Worm (Caenorhabditis elegans) whole organism, mixed stage, embryonic: Measurements from ENCODE around the gene C33F10.11.
"Not testable (repeated sequence)": the region's sequence is repeated elsewhere in the genome, so short reads cannot be mapped to it uniquely, and the experiment has no call there.

ENCODE experiments used
- M03D4.4 ChIP-seq: sonication (generic microtip); optimal IDR thresholded peaks from 2 replicates; lab custom pipeline; 2017; ENCODE audit warnings: mild to moderate bottlenecking, missing genetic modification characterization, missing compliant biosample characterization
- bed-3 ChIP-seq: fragments of 200-800 bp; sonication (Bioruptor generic); optimal IDR thresholded peaks from 3 replicates; lab custom pipeline; 2018; ENCODE audit warnings: mild to moderate bottlenecking, missing genetic modification characterization, moderate library complexity, missing compliant biosample characterization
- ceh-83 ChIP-seq: fragments of 200-800 bp; sonication (Bioruptor generic); optimal IDR thresholded peaks from 2 replicates; lab custom pipeline; 2018; ENCODE audit warnings: mild to moderate bottlenecking, missing genetic modification characterization, missing compliant biosample characterization
- ces-1 ChIP-seq: fragments of 150-350 bp; optimal IDR thresholded peaks from 2 replicates; lab custom pipeline; 2014; ENCODE audit warnings: missing biosample characterization, missing genetic modification reagents, missing genetic modification characterization
- cnd-1 ChIP-seq: fragments of 200-800 bp; sonication (Bioruptor generic); optimal IDR thresholded peaks from 2 replicates; lab custom pipeline; 2018; ENCODE audit warnings: mild to moderate bottlenecking, missing genetic modification characterization, missing compliant biosample characterization
- drap-1 ChIP-seq: fragments of 200-800 bp; sonication (Bioruptor generic); optimal IDR thresholded peaks from 3 replicates; lab custom pipeline; 2018; ENCODE audit warnings: mild to moderate bottlenecking, missing genetic modification characterization, missing compliant biosample characterization
- elt-1 ChIP-seq: sonication (generic microtip); optimal IDR thresholded peaks from 2 replicates; lab custom pipeline; 2017; ENCODE audit warnings: missing genetic modification characterization, mild to moderate bottlenecking, missing compliant biosample characterization, antibody characterized with exemption, moderate library complexity, borderline replicate concordance; ENCODE audit not compliant: insufficient read depth
- ham-2 ChIP-seq: fragments of 200-800 bp; sonication (Bioruptor generic); optimal IDR thresholded peaks from 2 replicates; lab custom pipeline; 2018; ENCODE audit warnings: mild to moderate bottlenecking, missing genetic modification characterization, missing compliant biosample characterization
- hlh-1 ChIP-seq: fragments of 150-350 bp; optimal IDR thresholded peaks from 2 replicates; lab custom pipeline; 2014; ENCODE audit warnings: missing biosample characterization, missing genetic modification reagents, missing genetic modification characterization
- lin-13 ChIP-seq: fragments of 150-350 bp; optimal IDR thresholded peaks from 2 replicates; lab custom pipeline; 2014; ENCODE audit warnings: missing biosample characterization, missing genetic modification characterization
- lin-32 ChIP-seq: fragments of 200-800 bp; sonication (Bioruptor generic); optimal IDR thresholded peaks from 2 replicates; lab custom pipeline; 2018; ENCODE audit warnings: mild to moderate bottlenecking, missing genetic modification characterization, missing compliant biosample characterization
- lsy-2 ChIP-seq: fragments of 150-350 bp; optimal IDR thresholded peaks from 2 replicates; lab custom pipeline; 2014; ENCODE audit warnings: missing biosample characterization, missing genetic modification characterization
- mep-1 ChIP-seq: fragments of 150-350 bp; optimal IDR thresholded peaks from 2 replicates; lab custom pipeline; 2017; ENCODE audit warnings: missing biosample characterization, missing genetic modification reagents, missing genetic modification characterization, inconsistent platforms
- nhr-12 ChIP-seq: fragments of 150-350 bp; optimal IDR thresholded peaks from 2 replicates; lab custom pipeline; 2014; ENCODE audit warnings: missing biosample characterization, missing genetic modification characterization
- nhr-2 ChIP-seq: fragments of 150-350 bp; optimal IDR thresholded peaks from 2 replicates; lab custom pipeline; 2014; ENCODE audit warnings: missing biosample characterization, missing genetic modification characterization
- nhr-237 ChIP-seq: fragments of 150-350 bp; optimal IDR thresholded peaks from 2 replicates; lab custom pipeline; 2014; ENCODE audit warnings: missing biosample characterization, missing genetic modification characterization
- nhr-28 ChIP-seq: fragments of 150-350 bp; optimal IDR thresholded peaks from 2 replicates; lab custom pipeline; 2014; ENCODE audit warnings: missing biosample characterization, missing genetic modification characterization
- pha-4 ChIP-seq: fragments of 150-350 bp; optimal IDR thresholded peaks from 2 replicates; lab custom pipeline; 2018; ENCODE audit warnings: missing biosample characterization, missing genetic modification reagents, missing genetic modification characterization
- sem-2 ChIP-seq: fragments of 200-800 bp; sonication (Bioruptor generic); optimal IDR thresholded peaks from 2 replicates; lab custom pipeline; 2018; ENCODE audit warnings: mild to moderate bottlenecking, missing genetic modification characterization, missing compliant biosample characterization
- snpc-4 ChIP-seq: fragments of 150-350 bp; optimal IDR thresholded peaks from 2 replicates; lab custom pipeline; 2014; ENCODE audit warnings: missing biosample characterization, missing genetic modification characterization
- sptf-1 ChIP-seq: sonication (generic microtip); optimal IDR thresholded peaks from 2 replicates; lab custom pipeline; 2017; ENCODE audit warnings: mild to moderate bottlenecking, missing genetic modification characterization, moderate library complexity, missing compliant biosample characterization
- unc-120 ChIP-seq: sonication (generic microtip); optimal IDR thresholded peaks from 2 replicates; lab custom pipeline; 2017; ENCODE audit warnings: missing genetic modification characterization, missing compliant biosample characterization; ENCODE audit not compliant: poor library complexity, severe bottlenecking
- unc-62 ChIP-seq: fragments of 150-350 bp; optimal IDR thresholded peaks from 2 replicates; lab custom pipeline; 2014; ENCODE audit warnings: missing biosample characterization, missing genetic modification reagents, missing genetic modification characterization
- zip-8 ChIP-seq: fragments of 150-350 bp; optimal IDR thresholded peaks from 2 replicates; lab custom pipeline; 2014; ENCODE audit warnings: missing biosample characterization, missing genetic modification characterization
- ztf-11 ChIP-seq: fragments of 150-350 bp; optimal IDR thresholded peaks from 2 replicates; lab custom pipeline; 2014; ENCODE audit warnings: missing biosample characterization, missing genetic modification characterization

Gene C33F10.11

DNA sequence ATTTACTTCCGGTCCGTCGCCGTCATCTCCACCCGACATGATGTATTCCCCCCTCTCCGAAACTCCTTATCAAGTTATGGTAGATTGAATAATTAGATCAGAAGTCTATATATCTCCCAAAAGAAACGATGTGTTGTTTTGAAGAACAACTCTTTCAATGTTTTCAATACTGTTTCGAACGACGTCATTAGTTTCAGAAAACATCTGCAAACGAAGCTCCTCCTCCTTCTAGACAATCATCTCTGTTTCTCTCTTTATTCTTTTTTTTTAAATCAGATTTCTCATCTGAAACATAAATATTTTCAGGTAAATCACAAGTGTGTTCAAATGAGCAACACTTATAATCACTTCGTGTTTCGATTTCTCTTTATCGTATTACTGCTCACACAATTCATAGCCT, 15.2 kb upstream of the C33F10.11 start, which contains the start of gene T23B7.3:
Gene T23B7.3, plus strand, starts transcription at position 301 of the 400 bp plus-strand sequence.
- TF ChIP-seq hlh-1 (tag; lab: Kevin White, UChicago) (no peak), ces-1 (GFP tag; lab: Kevin White, UChicago) (peak; percentile 5)

ce11 chrII:4842143-4842658, 7.5 kb upstream of the C33F10.11 start, which contains the start of the genes T23B7.2 and nspd-4:
Gene T23B7.2, minus strand, starts transcription at chrII:4842243.
Gene nspd-4, plus strand, starts transcription at chrII:4842608.
- TF ChIP-seq ham-2; lin-13 (tag; lab: Kevin White, UChicago); nhr-2 (tag; lab: Kevin White, UChicago): not testable (repeated sequence)
- TF ChIP-seq, all 35 proteins: peak for 0; not testable (repeated sequence) for 35

DNA sequence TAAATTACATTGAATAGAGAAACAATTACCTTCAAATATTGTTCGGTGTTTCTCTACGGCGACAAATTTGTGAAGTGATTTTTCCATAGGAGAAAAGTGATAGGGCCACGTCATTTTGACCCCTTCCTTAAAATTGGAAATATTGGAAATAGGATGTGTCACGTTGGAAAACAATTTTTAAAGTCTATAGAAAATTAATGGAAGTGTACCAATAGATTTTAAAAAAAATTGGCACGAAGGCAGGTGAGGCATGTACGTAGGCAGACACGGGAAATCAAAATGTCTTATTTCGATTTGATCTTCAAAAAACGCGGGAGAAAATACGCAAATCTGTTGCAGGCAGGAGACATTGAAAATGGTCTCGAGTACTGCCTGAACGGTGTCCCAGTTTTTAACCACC, 3.0 kb upstream of the C33F10.11 start, which contains the start of gene C33F10.12:
Gene C33F10.12, minus strand, starts transcription at position 101 of the 400 bp plus-strand sequence.
- no peak for TF ChIP-seq hlh-1 (tag; lab: Kevin White, UChicago)
- TF ChIP-seq ceh-83: no peak
- TF ChIP-seq pha-4 (tag; lab: Kevin White, UChicago): no peak
- TF ChIP-seq cnd-1: no peak
- TF ChIP-seq ztf-11 (tag; lab: Kevin White, UChicago): no peak
- TF ChIP-seq lin-32: no peak
- TF ChIP-seq nhr-237 (tag; lab: Kevin White, UChicago): no peak
- no peak for TF ChIP-seq ham-2
- TF ChIP-seq unc-62 (GFP tag; lab: Kevin White, UChicago): no peak
- no peak for TF ChIP-seq nhr-28 (tag; lab: Kevin White, UChicago)
- no peak for TF ChIP-seq M03D4.4 (tag; lab: Kevin White, UChicago)
- no peak for TF ChIP-seq sem-2
- no peak for TF ChIP-seq elt-1 (tag; lab: Kevin White, UChicago)
- TF ChIP-seq snpc-4 (tag; lab: Kevin White, UChicago): no peak
- TF ChIP-seq ces-1 (GFP tag; lab: Kevin White, UChicago): no peak
- TF ChIP-seq unc-120 (tag; lab: Kevin White, UChicago): no peak
- TF ChIP-seq lsy-2 (tag; lab: Kevin White, UChicago): no peak
- TF ChIP-seq sptf-1: no peak
- TF ChIP-seq lin-13 (tag; lab: Kevin White, UChicago): no peak

- TF ChIP-seq ham-2: no peak
- no peak for TF ChIP-seq drap-1 (GFP tag; lab: Kevin White, UChicago)
- no peak for TF ChIP-seq nhr-12 (tag; lab: Kevin White, UChicago)
- TF ChIP-seq cnd-1: peak; percentile 52
- peak; percentile 43 for TF ChIP-seq nhr-2 (tag; lab: Kevin White, UChicago)
- peak; percentile 30 for TF ChIP-seq mep-1 (tag; lab: Kevin White, UChicago)
- peak; percentile 47 for TF ChIP-seq lsy-2 (tag; lab: Kevin White, UChicago)
- peak; percentile 59 for TF ChIP-seq unc-62 (GFP tag; lab: Kevin White, UChicago)
- peak; percentile 88 for TF ChIP-seq hlh-1 (tag; lab: Kevin White, UChicago)
- TF ChIP-seq, all 35 proteins: peak for 6
These were observed 6.7 kb downstream of the C33F10.11 start, which contains the start of the genes fbxb-88 and tbck-1 for ce11 chrII:4827734-4828609. Gene fbxb-88, minus strand, starts transcription at chrII:4827884. Gene tbck-1, plus strand, starts transcription at chrII:4828559.

ce11 chrII:4825133-4825532, 9.5 kb downstream of the C33F10.11 start, which contains the start of the genes C33F10.8 and msp-40:
Gene C33F10.8, minus strand, starts transcription at chrII:4825233.
Gene msp-40, plus strand, starts transcription at chrII:4825414.
- not testable (repeated sequence) for TF ChIP-seq bed-3 (GFP tag; lab: Kevin White, UChicago); snpc-4 (tag; lab: Kevin White, UChicago); ztf-11 (tag; lab: Kevin White, UChicago)

- TF ChIP-seq zip-8 (tag; lab: Kevin White, UChicago): peak; percentile 96
- no peak for TF ChIP-seq lin-13 (tag; lab: Kevin White, UChicago)
- peak; percentile 70 for TF ChIP-seq nhr-2 (tag; lab: Kevin White, UChicago)
These were observed 12.1 kb downstream of the C33F10.11 start for ce11 chrII:4822610-4823009.
